Worm (Caenorhabditis elegans): ENCODE results near the gene acs-7.

- no peak for TF ChIP-seq ceh-82 (tag; optimal IDR thresholded peaks at IDR 0.05)
- peak; percentile 8 for TF ChIP-seq nhr-11 (tag; optimal IDR thresholded peaks at IDR 0.05)
Observed at ce11 chrII:9283668-9284357, 8.0 kb upstream of the acs-7 start.
